Worm (Caenorhabditis elegans): Measurements from ENCODE around the gene srz-97.

The srz-97 gene

DNA sequence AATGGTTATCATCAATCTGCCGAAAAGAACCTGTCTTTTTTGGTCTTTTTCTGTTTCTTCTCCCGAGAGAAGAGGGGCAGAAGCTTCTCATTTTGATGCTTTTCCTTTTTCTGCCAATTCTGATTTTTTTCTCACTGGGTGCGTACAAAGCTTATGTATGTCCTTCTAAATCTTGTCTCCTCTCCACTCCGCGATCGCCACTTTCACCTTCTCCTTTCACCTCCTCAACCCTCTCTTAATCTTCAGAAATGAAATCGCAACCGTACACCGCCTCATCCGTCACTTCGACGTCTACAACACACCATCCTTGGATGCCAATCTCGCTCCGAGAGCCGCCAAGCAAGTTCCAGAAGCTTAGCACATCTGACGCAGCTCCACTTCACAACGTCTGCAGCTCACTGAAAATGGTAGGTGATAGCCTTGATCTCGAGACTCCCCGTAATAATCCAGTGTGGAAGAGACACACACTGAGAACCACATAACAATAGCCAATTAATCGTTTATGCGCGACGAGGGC is 40.0 kb upstream of the srz-97 start, which contains the start of gene R02D5.1:
Gene R02D5.1 (plus strand): TSS at position 245 of the 517 bp plus-strand sequence.
- TF ChIP-seq ztf-25 (GFP tag; IDR thresholded peaks at IDR 0.05), result 0 out of 2 replicates have a peak, but pooled peaks have one; percentile 48
- TF ChIP-seq K11D2.4 (GFP tag; IDR thresholded peaks at IDR 0.05), result no peak

DNA sequence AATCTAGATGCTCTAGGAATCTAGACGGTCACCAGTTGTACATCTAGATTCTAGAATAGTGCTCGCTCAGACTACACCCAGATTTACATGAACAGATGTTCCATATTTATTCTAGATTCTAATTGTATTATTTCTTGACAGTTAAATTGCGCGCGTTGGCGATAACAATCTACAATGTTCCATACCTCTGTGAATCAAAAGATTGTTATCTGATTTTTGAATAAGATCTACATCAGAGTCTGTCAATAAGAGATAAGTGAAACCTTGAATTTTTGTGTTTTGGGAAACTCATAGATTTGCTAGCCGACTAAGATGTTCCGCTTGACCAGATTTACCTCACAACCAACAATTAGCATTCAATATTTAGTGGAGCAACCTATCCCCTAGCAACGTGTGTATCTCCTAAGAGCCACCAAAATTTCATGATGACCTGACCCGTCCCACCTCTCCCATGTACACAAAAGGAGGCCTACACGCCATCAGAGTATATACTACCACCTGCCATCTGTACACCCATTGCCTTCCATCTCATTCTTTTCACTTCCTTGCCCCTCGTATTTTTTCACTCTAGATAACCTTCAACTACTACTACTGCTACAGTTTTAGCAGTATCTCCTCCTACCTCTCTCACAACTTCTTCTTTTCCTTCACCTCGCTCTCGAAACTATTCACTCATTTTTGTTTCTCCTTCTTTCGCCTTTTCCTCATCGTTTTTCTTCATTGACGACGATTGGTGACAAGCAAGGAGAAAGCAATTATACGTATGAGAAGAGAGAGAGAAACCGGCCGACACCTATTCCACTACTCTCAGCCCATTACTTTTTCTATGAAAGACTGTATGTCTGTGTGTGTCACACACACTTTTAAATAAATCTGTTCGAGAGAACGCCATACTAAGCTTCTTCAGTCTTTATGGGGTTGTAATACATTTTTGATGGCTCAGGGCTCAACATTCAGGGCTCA is 38.9 kb upstream of the srz-97 start:
- no peak for TF ChIP-seq attf-6 (GFP tag; IDR thresholded peaks at IDR 0.05)
- no peak for TF ChIP-seq Y53F4B.3 (GFP tag; IDR thresholded peaks at IDR 0.05)
- TF ChIP-seq dpff-1 (tag; optimal IDR thresholded peaks at IDR 0.05), result no peak

ce11 chrV:14505745-14506214 is 37.7 kb upstream of the srz-97 start:
- TF ChIP-seq pha-4 (tag; optimal IDR thresholded peaks at IDR 0.05), result no peak
- no peak for TF ChIP-seq F10E7.11 (tag; optimal IDR thresholded peaks at IDR 0.05)
- no peak for TF ChIP-seq lin-54 (GFP tag; optimal IDR thresholded peaks at IDR 0.05)
- peak; percentile 48; the same call in 1 of the 2 replicates for TF ChIP-seq dox-1 (GFP tag; IDR thresholded peaks at IDR 0.05)
- TF ChIP-seq zfh-2 (GFP tag; conservative IDR thresholded peaks at IDR 0.05), result peak; percentile 62
- TF ChIP-seq ztf-25 (GFP tag; IDR thresholded peaks at IDR 0.05), result 0 out of 2 replicates have a peak, but pooled peaks have one; percentile 15
- peak in 1 of 2 experiments; percentile 1 for TF ChIP-seq let-607 (tag; optimal IDR thresholded peaks at IDR 0.05)
- TF ChIP-seq dpl-1 (GFP tag; optimal IDR thresholded peaks at IDR 0.05), result no peak
- TF ChIP-seq nhr-80 (tag; optimal IDR thresholded peaks at IDR 0.05), result peak; percentile 78
- no peak for TF ChIP-seq hlh-12 (tag; optimal IDR thresholded peaks at IDR 0.05)

ce11 chrV:14504774-14505173 is 36.7 kb upstream of the srz-97 start:
- peak; percentile 37; the same call in 1 of the 2 replicates for TF ChIP-seq zfh-2 (GFP tag; conservative IDR thresholded peaks at IDR 0.05)
- 0 out of 2 replicates have a peak, but pooled peaks have one; percentile 15 for TF ChIP-seq dox-1 (GFP tag; IDR thresholded peaks at IDR 0.05)
- no peak for TF ChIP-seq hlh-26 (GFP tag; conservative IDR thresholded peaks at IDR 0.05)
- peak; percentile 43 for TF ChIP-seq nhr-80 (tag; optimal IDR thresholded peaks at IDR 0.05)

ce11 chrV:14504120-14504519 is 36.1 kb upstream of the srz-97 start:
- TF ChIP-seq T26A5.8 (tag; optimal IDR thresholded peaks at IDR 0.05), result no peak
- TF ChIP-seq F55B11.4 (tag; optimal IDR thresholded peaks at IDR 0.05; ENCODE audit: borderline replicate concordance, insufficient read depth), result no peak
- TF ChIP-seq madf-8 (GFP tag; conservative IDR thresholded peaks at IDR 0.05), result no peak
- no peak for TF ChIP-seq egl-18 (GFP tag; IDR thresholded peaks at IDR 0.05)
- no peak for TF ChIP-seq nfya-1 (tag; optimal IDR thresholded peaks at IDR 0.05; ENCODE audit: borderline replicate concordance, insufficient read depth)

DNA sequence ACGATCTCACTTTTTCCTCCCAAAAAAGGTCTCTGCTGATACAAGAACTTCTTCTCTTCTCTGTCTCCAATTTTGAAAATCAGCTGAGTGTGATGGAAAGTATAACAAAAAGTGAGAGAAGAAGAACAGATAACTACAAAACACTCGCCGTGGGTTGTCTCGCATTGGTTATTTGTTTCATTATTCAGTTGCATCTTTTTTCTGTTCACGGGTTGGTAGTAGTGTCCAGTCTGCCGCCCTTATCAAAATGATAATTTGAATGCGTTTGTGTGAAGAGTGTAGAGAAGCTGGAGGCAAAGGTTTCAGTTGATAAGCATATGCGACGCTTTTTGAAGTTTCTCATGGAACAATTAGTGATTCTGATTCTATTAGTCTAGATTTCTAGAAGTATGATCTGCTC is 35.0 kb upstream of the srz-97 start:
- peak; percentile 91 for TF ChIP-seq nhr-80 (tag; optimal IDR thresholded peaks at IDR 0.05)
- TF ChIP-seq cebp-1 (GFP tag; IDR thresholded peaks at IDR 0.05), result no peak
- TF ChIP-seq cebp-1 (tag; optimal IDR thresholded peaks at IDR 0.05), result peak; percentile 37
- no peak for TF ChIP-seq atf-7 (tag; optimal IDR thresholded peaks at IDR 0.05)
- 0 out of 2 replicates have a peak, but pooled peaks have one; percentile 43 for TF ChIP-seq dox-1 (GFP tag; IDR thresholded peaks at IDR 0.05)
- no peak for TF ChIP-seq Y53F4B.3 (GFP tag; IDR thresholded peaks at IDR 0.05)

- TF ChIP-seq F23B12.7 (tag; optimal IDR thresholded peaks at IDR 0.05; ENCODE audit: insufficient read depth) (no peak), F37B4.10 (GFP tag; IDR thresholded peaks at IDR 0.05) (0 out of 2 replicates have a peak, but pooled peaks have one; percentile 40)
Measured at ce11 chrV:14501136-14501535, 33.1 kb upstream of the srz-97 start, which contains the start of gene R02D5.24. Gene R02D5.24, plus strand, starts transcription at chrV:14501340.
